Worm (Caenorhabditis elegans): ENCODE results near the gene svh-5.

DNA sequence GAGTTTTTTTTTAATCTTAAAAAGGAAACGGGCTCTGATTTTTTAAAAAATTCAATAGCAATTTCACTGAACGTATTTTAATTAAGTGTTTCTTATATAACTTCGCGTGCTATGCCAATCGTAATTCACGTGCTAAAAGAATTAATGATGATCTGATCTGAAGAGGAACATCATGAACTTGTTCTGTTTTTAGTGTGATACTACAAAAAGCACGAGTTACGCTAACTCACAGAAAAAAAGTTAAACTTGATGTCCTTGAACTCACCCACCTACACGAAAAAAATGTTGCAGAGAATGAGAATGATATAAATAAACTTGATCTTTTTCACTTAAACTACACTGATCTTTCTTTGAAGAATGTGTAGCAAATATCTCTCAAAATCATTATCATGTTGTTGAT lies 2.3 kb upstream of the svh-5 start:
- TF ChIP-seq pha-4 (tag; optimal IDR thresholded peaks at IDR 0.05) (no peak), sptf-1 (tag; optimal IDR thresholded peaks at IDR 0.05) (no peak), nhr-76 (tag; optimal IDR thresholded peaks at IDR 0.05) (no peak), elt-3 (tag; optimal IDR thresholded peaks at IDR 0.05) (no peak), lsy-2 (tag; optimal IDR thresholded peaks at IDR 0.05) (no peak), elt-1 (tag; optimal IDR thresholded peaks at IDR 0.05; ENCODE audit: borderline replicate concordance, insufficient read depth) (no peak), mab-5 (tag; optimal IDR thresholded peaks at IDR 0.05) (no peak), bed-3 (GFP tag; optimal IDR thresholded peaks at IDR 0.05) (no peak), nhr-12 (tag; optimal IDR thresholded peaks at IDR 0.05) (no peak)

Data from whole organism, mixed stage, embryonic.